Worm (Caenorhabditis elegans): Measurements from ENCODE around the gene nhr-280.

- no peak for TF ChIP-seq nfya-1 (tag; optimal IDR thresholded peaks at IDR 0.05)
- no peak for TF ChIP-seq ref-2 (tag; optimal IDR thresholded peaks at IDR 0.05)
- TF ChIP-seq pqm-1 (tag; optimal IDR thresholded peaks at IDR 0.05): peak; percentile 70
These were observed 23.6 kb upstream of the nhr-280 start for ce11 chrIII:154168-154567.

Measured in whole organism, late embryonic.